Fruit fly (Drosophila melanogaster) whole organism, embryonic: ENCODE results near the gene yellow-e2.

Source experiments
- BtbVII ChIP-seq: fragments of 200-800 bp; sonication (Bioruptor generic); optimal IDR thresholded peaks from 3 replicates; lab custom pipeline; 2017; ENCODE audit warnings: missing biosample characterization, mild to moderate bottlenecking, missing genetic modification characterization
- CG10209 ChIP-seq: fragments of 200-800 bp; sonication (Bioruptor generic); optimal IDR thresholded peaks from 3 replicates; lab custom pipeline; 2017; ENCODE audit warnings: missing biosample characterization, mild to moderate bottlenecking, missing genetic modification characterization, missing genetic modification reagents
- CG10321 ChIP-seq: fragments of 200-800 bp; sonication (Bioruptor generic); IDR thresholded peaks from 2 replicates; pipeline ENCODE4 v1.3.6; 2022; ENCODE audit warnings: missing biosample characterization, missing genetic modification characterization
- CG12104 ChIP-seq: fragments of 200-800 bp; sonication (Bioruptor generic); optimal IDR thresholded peaks from 3 replicates; lab custom pipeline; 2016; ENCODE audit warnings: missing biosample characterization, missing genetic modification characterization
- CG15269 ChIP-seq: fragments of 200-800 bp; sonication (Bioruptor generic); optimal IDR thresholded peaks from 2 replicates; lab custom pipeline; 2018; ENCODE audit warnings: missing biosample characterization, mild to moderate bottlenecking, missing genetic modification characterization, moderate library complexity
- CG16863 ChIP-seq: fragments of 200-800 bp; sonication (Bioruptor generic); optimal IDR thresholded peaks from 3 replicates; lab custom pipeline; 2016; ENCODE audit warnings: missing biosample characterization, missing genetic modification characterization
- CG17328 ChIP-seq: fragments of 200-800 bp; sonication (Bioruptor generic); IDR thresholded peaks from 2 replicates; pipeline ENCODE4 v1.3.6; 2022; ENCODE audit warnings: missing biosample characterization, missing genetic modification characterization
- CG17359 ChIP-seq: fragments of 200-800 bp; sonication (Bioruptor generic); optimal IDR thresholded peaks from 3 replicates; lab custom pipeline; 2018; ENCODE audit warnings: missing biosample characterization, mild to moderate bottlenecking, missing genetic modification characterization, moderate library complexity
- CG17912 ChIP-seq: fragments of 200-800 bp; sonication (Bioruptor generic); optimal IDR thresholded peaks from 2 replicates; lab custom pipeline; 2018; ENCODE audit warnings: missing biosample characterization, mild to moderate bottlenecking, missing genetic modification characterization
- CG1792 ChIP-seq: fragments of 200-800 bp; sonication (Bioruptor generic); optimal IDR thresholded peaks from 2 replicates; lab custom pipeline; 2016; ENCODE audit warnings: missing biosample characterization, missing genetic modification characterization
- CG2875 ChIP-seq: fragments of 200-800 bp; sonication (Bioruptor generic); optimal IDR thresholded peaks from 2 replicates; lab custom pipeline; 2017; ENCODE audit warnings: missing biosample characterization, mild to moderate bottlenecking, missing genetic modification characterization, missing genetic modification reagents
- CG30431 ChIP-seq: fragments of 200-800 bp; sonication (Bioruptor generic); optimal IDR thresholded peaks from 2 replicates; lab custom pipeline; 2017; ENCODE audit warnings: missing biosample characterization, missing genetic modification characterization
- CG32532 ChIP-seq: fragments of 200-800 bp; sonication (Bioruptor generic); IDR thresholded peaks from 2 replicates; pipeline ENCODE4 v1.3.6; 2022; ENCODE audit warnings: missing biosample characterization, missing genetic modification characterization
- CG7271 ChIP-seq: fragments of 200-800 bp; sonication (Bioruptor generic); optimal IDR thresholded peaks from 2 replicates; lab custom pipeline; 2018; ENCODE audit warnings: missing biosample characterization, mild to moderate bottlenecking, missing genetic modification characterization, moderate library complexity
- CG7556 ChIP-seq: fragments of 200-800 bp; sonication (Bioruptor generic); optimal IDR thresholded peaks from 2 replicates; lab custom pipeline; 2017; ENCODE audit warnings: missing biosample characterization, mild to moderate bottlenecking, missing genetic modification characterization
- CG8359 ChIP-seq: fragments of 200-800 bp; sonication (Bioruptor generic); optimal IDR thresholded peaks from 2 replicates; lab custom pipeline; 2017; ENCODE audit warnings: missing biosample characterization, mild to moderate bottlenecking, missing genetic modification characterization, borderline replicate concordance
- CG9727 ChIP-seq: fragments of 200-800 bp; sonication (Bioruptor generic); optimal IDR thresholded peaks from 3 replicates; lab custom pipeline; 2017; ENCODE audit warnings: missing biosample characterization, mild to moderate bottlenecking, missing genetic modification characterization
- CG9817 ChIP-seq: fragments of 200-800 bp; sonication (Bioruptor generic); optimal IDR thresholded peaks from 2 replicates; lab custom pipeline; 2018; ENCODE audit warnings: missing biosample characterization, mild to moderate bottlenecking, missing genetic modification characterization, moderate library complexity
- CG9876 ChIP-seq: fragments of 200-800 bp; sonication (Bioruptor generic); optimal IDR thresholded peaks from 2 replicates; lab custom pipeline; 2016; ENCODE audit warnings: missing biosample characterization, missing genetic modification characterization
- CHES-1-like ChIP-seq: fragments of 200-800 bp; sonication (Bioruptor generic); optimal IDR thresholded peaks from 2 replicates; lab custom pipeline; 2016; ENCODE audit warnings: missing biosample characterization, missing genetic modification characterization
- CrebB ChIP-seq: fragments of 200-800 bp; sonication (Bioruptor generic); optimal IDR thresholded peaks from 3 replicates; lab custom pipeline; 2018; ENCODE audit warnings: missing biosample characterization, mild to moderate bottlenecking, missing genetic modification characterization
- Dbx ChIP-seq: fragments of 200-800 bp; sonication (Bioruptor generic); IDR thresholded peaks from 3 replicates; pipeline ENCODE4 v1.3.6; 2022; ENCODE audit warnings: missing biosample characterization, missing genetic modification characterization
- Dref ChIP-seq: fragments of 200-800 bp; sonication (Bioruptor generic); IDR thresholded peaks from 2 replicates; pipeline ENCODE4 v1.3.6; 2022; ENCODE audit warnings: missing biosample characterization, missing genetic modification characterization
- E2f2 ChIP-seq: fragments of 200-800 bp; sonication (Bioruptor generic); IDR thresholded peaks from 2 replicates; pipeline ENCODE4 v1.3.6; 2022; ENCODE audit warnings: missing biosample characterization, missing genetic modification characterization
- HmgZ ChIP-seq: fragments of 200-800 bp; sonication (Bioruptor generic); optimal IDR thresholded peaks from 2 replicates; lab custom pipeline; 2018; ENCODE audit warnings: missing biosample characterization, mild to moderate bottlenecking, missing genetic modification characterization
- Hsf ChIP-seq: fragments of 200-800 bp; sonication (Bioruptor generic); optimal IDR thresholded peaks from 3 replicates; lab custom pipeline; 2016; ENCODE audit warnings: missing biosample characterization, missing genetic modification characterization
- Lim3 ChIP-seq: fragments of 200-800 bp; sonication (Bioruptor generic); IDR thresholded peaks from 2 replicates; pipeline ENCODE4 v1.3.6; 2022; ENCODE audit warnings: missing biosample characterization, missing genetic modification characterization
- Lpt ChIP-seq: fragments of >200 bp; optimal IDR thresholded peaks from 2 replicates; lab custom pipeline; 2018; ENCODE audit warnings: missing biosample characterization, missing genetic modification characterization
- NC2β ChIP-seq: fragments of 200-800 bp; sonication (Bioruptor generic); optimal IDR thresholded peaks from 2 replicates; lab custom pipeline; 2016; ENCODE audit warnings: missing biosample characterization, missing genetic modification characterization
- NFAT ChIP-seq: fragments of 200-800 bp; sonication (Bioruptor generic); IDR thresholded peaks from 2 replicates; pipeline ENCODE4 v1.3.6; 2022; ENCODE audit warnings: missing biosample characterization, missing genetic modification characterization
- Poxn ChIP-seq: fragments of 200-800 bp; sonication (Bioruptor generic); IDR thresholded peaks from 2 replicates; pipeline ENCODE4 v1.3.6; 2022; ENCODE audit warnings: missing biosample characterization, missing genetic modification characterization
- Scr ChIP-seq: fragments of 200-800 bp; sonication (Bioruptor generic); IDR thresholded peaks from 2 replicates; pipeline ENCODE4 v1.3.6; 2022; ENCODE audit warnings: missing biosample characterization, missing genetic modification characterization; ENCODE audit not compliant: partially characterized antibody
- Sox102F ChIP-seq: fragments of 200-800 bp; sonication (Bioruptor generic); optimal IDR thresholded peaks from 2 replicates; lab custom pipeline; 2018; ENCODE audit warnings: missing biosample characterization, mild to moderate bottlenecking, missing genetic modification characterization, moderate library complexity
- Stat92E ChIP-seq, 3 experiments: fragments of >200 bp in 2 of 3; fragments of 200-800 bp in 1 of 3; sonication (Bioruptor generic) in 1 of 3; optimal IDR thresholded peaks; 2 replicates each; lab custom pipeline; 2017 to 2019; ENCODE audit warnings: missing biosample characterization in 3 of 3, missing genetic modification characterization in 3 of 3, mild to moderate bottlenecking in 1 of 3, moderate library complexity in 1 of 3
- Vsx1 ChIP-seq: fragments of 200-800 bp; sonication (Bioruptor generic); optimal IDR thresholded peaks from 2 replicates; lab custom pipeline; 2017; ENCODE audit warnings: missing biosample characterization, mild to moderate bottlenecking, missing genetic modification characterization, missing genetic modification reagents
- YL-1 ChIP-seq: fragments of 200-800 bp; sonication (Bioruptor generic); optimal IDR thresholded peaks from 3 replicates; lab custom pipeline; 2017; ENCODE audit warnings: missing biosample characterization, mild to moderate bottlenecking, missing genetic modification characterization
- al ChIP-seq: fragments of 200-800 bp; sonication (Bioruptor generic); IDR thresholded peaks from 2 replicates; pipeline ENCODE4 v1.3.6; 2022; ENCODE audit warnings: missing biosample characterization, missing genetic modification characterization
- ap ChIP-seq: fragments of 200-800 bp; sonication (Bioruptor generic); IDR thresholded peaks from 2 replicates; pipeline ENCODE4 v1.3.6; 2022; ENCODE audit warnings: missing biosample characterization, missing genetic modification characterization
- bbx ChIP-seq: fragments of 200-800 bp; sonication (Bioruptor generic); IDR thresholded peaks from 2 replicates; pipeline ENCODE4 v1.3.6; 2022; ENCODE audit warnings: missing biosample characterization, missing genetic modification characterization; ENCODE audit not compliant: partially characterized antibody
- emc ChIP-seq: fragments of 200-800 bp; sonication (Bioruptor generic); optimal IDR thresholded peaks from 2 replicates; lab custom pipeline; 2016; ENCODE audit warnings: missing biosample characterization, missing genetic modification characterization
- ftz-f1 ChIP-seq: fragments of 200-800 bp; sonication (Bioruptor generic); optimal IDR thresholded peaks from 2 replicates; lab custom pipeline; 2016; ENCODE audit warnings: missing biosample characterization, missing genetic modification characterization
- gfzf ChIP-seq: fragments of 200-800 bp; sonication (Bioruptor generic); optimal IDR thresholded peaks from 2 replicates; lab custom pipeline; 2016; ENCODE audit warnings: missing biosample characterization, mild to moderate bottlenecking, missing genetic modification characterization, moderate library complexity
- gt ChIP-seq: fragments of 200-800 bp; sonication (Bioruptor generic); IDR thresholded peaks from 2 replicates; pipeline ENCODE4 v1.3.6; 2022; ENCODE audit warnings: missing biosample characterization, missing genetic modification characterization
- ham ChIP-seq: fragments of 200-800 bp; sonication (Bioruptor generic); IDR thresholded peaks from 2 replicates; pipeline ENCODE4 v1.3.6; 2022; ENCODE audit warnings: missing biosample characterization, missing genetic modification characterization
- lilli ChIP-seq: fragments of 200-800 bp; sonication (Bioruptor generic); optimal IDR thresholded peaks from 3 replicates; lab custom pipeline; 2016; ENCODE audit warnings: missing biosample characterization, missing genetic modification characterization
- lola ChIP-seq, 3 experiments: fragments of >200 bp in 2 of 3; fragments of 200-800 bp in 1 of 3; sonication (Bioruptor generic) in 1 of 3; optimal IDR thresholded peaks; 2 replicates each; lab custom pipeline; 2017 to 2019; ENCODE audit warnings: missing biosample characterization in 3 of 3, missing genetic modification characterization in 3 of 3, mild to moderate bottlenecking in 1 of 3, moderate library complexity in 1 of 3
- maf-S ChIP-seq: fragments of 200-800 bp; sonication (Bioruptor generic); optimal IDR thresholded peaks from 2 replicates; lab custom pipeline; 2016; ENCODE audit warnings: missing biosample characterization, missing genetic modification characterization
- shn ChIP-seq: fragments of 200-800 bp; sonication (Bioruptor generic); optimal IDR thresholded peaks from 3 replicates; lab custom pipeline; 2016; ENCODE audit warnings: missing biosample characterization, missing genetic modification characterization
- unpg ChIP-seq: fragments of 200-800 bp; sonication (Bioruptor generic); optimal IDR thresholded peaks from 3 replicates; lab custom pipeline; 2018; ENCODE audit warnings: missing biosample characterization, mild to moderate bottlenecking, missing genetic modification characterization, moderate library complexity
- wek ChIP-seq: fragments of 200-800 bp; sonication (Bioruptor generic); optimal IDR thresholded peaks from 3 replicates; lab custom pipeline; 2018; ENCODE audit warnings: missing biosample characterization, mild to moderate bottlenecking, missing genetic modification characterization, moderate library complexity

yellow-e2 gene

dm6 chr3R:13425470-13426033 lies 18.8 kb upstream of the yellow-e2 start, which contains the start of gene Act87E (continued):
- TF ChIP-seq wek (GFP tag; lab: Kevin White, UChicago) (no peak), gfzf (GFP tag; lab: Kevin White, UChicago) (no peak), Poxn (GFP tag; lab: Robert Waterston, UW) (no peak), emc (GFP tag; lab: Kevin White, UChicago) (no peak), CG12104 (GFP tag; lab: Kevin White, UChicago) (peak; percentile 66), lola (GFP tag; optimal IDR thresholded peaks at IDR 0.05; lab: Kevin White, UChicago) (peak in 1 of 3 experiments; percentile 87), CG32532 (no peak), lilli (GFP tag; lab: Kevin White, UChicago) (no peak), CG10209 (GFP tag; lab: Kevin White, UChicago) (peak; percentile 54), E2f2 (no peak), Dref (GFP tag; lab: Robert Waterston, UW) (no peak), Sox102F (GFP tag; lab: Kevin White, UChicago) (peak; percentile 76), HmgZ (tag; lab: Kevin White, UChicago) (no peak), CG17359 (tag; lab: Kevin White, UChicago) (peak; percentile 64), CG7271 (tag; lab: Kevin White, UChicago) (no peak), unpg (GFP tag; lab: Kevin White, UChicago) (peak; percentile 59), maf-S (GFP tag; lab: Kevin White, UChicago) (no peak), CG30431 (GFP tag; lab: Kevin White, UChicago) (peak; percentile 44), ap (GFP tag; lab: Robert Waterston, UW) (no peak), Lim3 (GFP tag; lab: Robert Waterston, UW) (no peak), YL-1 (GFP tag; lab: Kevin White, UChicago) (no peak), bbx (GFP tag; lab: Robert Waterston, UW) (no peak; the same call in 1 of the 2 replicates), Stat92E (GFP tag; optimal IDR thresholded peaks at IDR 0.05; lab: Kevin White, UChicago) (peak in 1 of 3 experiments; percentile 50), CG9727 (GFP tag; lab: Kevin White, UChicago) (peak; percentile 82), Vsx1 (GFP tag; lab: Kevin White, UChicago) (peak; percentile 16), CrebB (tag; lab: Kevin White, UChicago) (no peak), CG9817 (peak; percentile 34), al (GFP tag; lab: Robert Waterston, UW) (no peak), Scr (no peak), CG2875 (GFP tag; lab: Kevin White, UChicago) (peak; percentile 41), CG17912 (GFP tag; lab: Kevin White, UChicago) (no peak), CG10321 (GFP tag; lab: Robert Waterston, UW) (no peak), Hsf (GFP tag; lab: Kevin White, UChicago) (no peak), NFAT (no peak), ftz-f1 (GFP tag; lab: Kevin White, UChicago) (no peak), CG16863 (GFP tag; lab: Kevin White, UChicago) (no peak), CG17328 (no peak), CG7556 (peak; percentile 81), CG15269 (tag; lab: Kevin White, UChicago) (peak; percentile 69), CG1792 (GFP tag; lab: Kevin White, UChicago) (no peak), CG8359 (peak; percentile 25), CHES-1-like (GFP tag; lab: Kevin White, UChicago) (no peak), CG9876 (GFP tag; lab: Kevin White, UChicago) (no peak), shn (GFP tag; lab: Kevin White, UChicago) (no peak), gt (GFP tag; lab: Robert Waterston, UW) (no peak), BtbVII (peak; percentile 36), ham (GFP tag; lab: Robert Waterston, UW) (no peak), NC2β (GFP tag; lab: Kevin White, UChicago) (no peak), Lpt (GFP tag; lab: Kevin White, UChicago) (no peak), Dbx (GFP tag; lab: Robert Waterston, UW) (peak; percentile 41; the same call in 1 of the 3 replicates)
